Worm (Caenorhabditis elegans) whole organism, young adult: ENCODE measurements around the gene str-41.

Experiments used
- B0019.2 ChIP-seq: fragments of 200-800 bp; sonication (Bioruptor generic); conservative IDR thresholded peaks from 2 replicates; pipeline ENCODE4 v1.3.6; 2022; ENCODE audit warnings: missing genetic modification reagents, missing genetic modification characterization, missing compliant biosample characterization
- F22D6.2 ChIP-seq: sonication (generic microtip); optimal IDR thresholded peaks from 2 replicates; lab custom pipeline; 2016; ENCODE audit warnings: mild to moderate bottlenecking, missing genetic modification characterization, missing compliant biosample characterization
- ama-1 ChIP-seq, 3 experiments: fragments of 150-350 bp in 1 of 3; sonication (generic microtip) in 2 of 3; optimal IDR thresholded peaks; 2 replicates each; lab custom pipeline; 2014 to 2018; ENCODE audit warnings: missing biosample characterization in 2 of 3, missing genetic modification characterization in 2 of 3, missing genetic modification reagents in 2 of 3
- dox-1 ChIP-seq: fragments of 200-800 bp; sonication (Bioruptor generic); IDR thresholded peaks from 2 replicates; pipeline ENCODE4 v1.3.6; 2022; ENCODE audit warnings: missing genetic modification reagents, missing genetic modification characterization, missing compliant biosample characterization
- dpl-1 ChIP-seq: fragments of 150-350 bp; optimal IDR thresholded peaks from 2 replicates; lab custom pipeline; 2014; ENCODE audit warnings: missing biosample characterization, missing genetic modification reagents, missing genetic modification characterization
- pha-4 ChIP-seq: fragments of 150-350 bp; sonication (generic microtip); optimal IDR thresholded peaks from 2 replicates; lab custom pipeline; 2014; ENCODE audit warnings: missing biosample characterization, missing genetic modification reagents, missing genetic modification characterization
- rcor-1 ChIP-seq: fragments of 200-800 bp; sonication (Bioruptor generic); IDR thresholded peaks from 2 replicates; pipeline ENCODE4 v1.3.6; 2022; ENCODE audit warnings: missing genetic modification reagents, missing genetic modification characterization, missing compliant biosample characterization
- sea-2 ChIP-seq: fragments of 200-800 bp; sonication (Bioruptor generic); IDR thresholded peaks from 2 replicates; pipeline ENCODE4 v1.3.6; 2022; ENCODE audit warnings: missing genetic modification characterization, missing compliant biosample characterization
- ztf-25 ChIP-seq: fragments of 200-800 bp; sonication (Bioruptor generic); IDR thresholded peaks from 2 replicates; pipeline ENCODE4 v1.3.6; 2022; ENCODE audit warnings: missing genetic modification reagents, missing genetic modification characterization, missing compliant biosample characterization

DNA sequence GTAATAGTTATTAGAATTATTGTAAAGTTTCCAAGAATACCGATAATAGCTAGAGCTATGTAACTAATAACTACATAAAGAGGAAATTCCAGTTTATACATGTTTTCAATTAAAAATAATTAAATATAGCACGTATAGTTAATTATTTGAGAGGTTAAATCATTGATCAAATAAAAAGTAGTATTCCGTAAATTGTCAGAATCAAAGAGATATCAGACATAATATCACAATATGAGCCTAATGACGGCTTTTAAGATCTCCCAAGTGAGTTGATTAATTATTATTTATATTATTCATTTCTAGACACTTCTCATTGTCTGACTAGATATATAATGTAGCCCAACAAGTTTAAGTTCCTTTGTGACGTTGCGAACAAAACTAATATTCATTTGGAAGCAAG is 32.4 kb upstream of the str-41 start, which contains the start of gene srsx-24:
- TF ChIP-seq pha-4 (tag; lab: Kevin White, UChicago): no peak
- no peak for TF ChIP-seq ztf-25 (GFP tag; lab: Robert Waterston, UW)
- TF ChIP-seq rcor-1 (GFP tag; lab: Robert Waterston, UW): no peak
- no peak for TF ChIP-seq ama-1 (optimal IDR thresholded peaks at IDR 0.05; lab: Kevin White, UChicago)
- TF ChIP-seq ama-1 (GFP tag; optimal IDR thresholded peaks at IDR 0.05; lab: Kevin White, UChicago): no peak
- no peak for TF ChIP-seq dpl-1 (GFP tag; lab: Kevin White, UChicago)
- no peak for TF ChIP-seq F22D6.2 (tag; lab: Kevin White, UChicago)
- no peak for TF ChIP-seq dox-1 (GFP tag; lab: Robert Waterston, UW)
- TF ChIP-seq sea-2 (GFP tag; lab: Robert Waterston, UW): no peak
- TF ChIP-seq B0019.2: no peak
